Worm (Caenorhabditis elegans) whole organism, L4 larva: ENCODE results near the gene F17E9.18.

Experiments used
- mes-2 ChIP-seq: sonication (generic microtip); optimal IDR thresholded peaks from 2 replicates; lab custom pipeline; 2016; ENCODE audit warnings: missing genotype, mild to moderate bottlenecking, missing genetic modification characterization, missing compliant biosample characterization; ENCODE audit not compliant: poor library complexity, severe bottlenecking
- nhr-6 ChIP-seq: fragments of 150-350 bp; optimal IDR thresholded peaks from 2 replicates; lab custom pipeline; 2014; ENCODE audit warnings: missing biosample characterization, missing genetic modification characterization

- TF ChIP-seq mes-2 (tag; lab: Kevin White, UChicago) (no peak), nhr-6 (tag; lab: Kevin White, UChicago) (no peak)
Measured at ce11 chrIV:8385662-8386061, 38.7 kb upstream of the F17E9.18 start.
